Fruit fly (Drosophila melanogaster) whole organism, pupa: Measurements from ENCODE around the gene CG15740.

Experiments
- CG10348 ChIP-seq: fragments of 200-800 bp; sonication (Bioruptor generic); IDR thresholded peaks from 2 replicates; pipeline ENCODE4 v1.3.6; 2022; ENCODE audit warnings: missing biosample characterization, missing genetic modification characterization
- CG12605 ChIP-seq: fragments of 200-800 bp; sonication (Bioruptor generic); IDR thresholded peaks from 2 replicates; pipeline ENCODE4 v1.3.6; 2022; ENCODE audit warnings: missing biosample characterization, missing genetic modification characterization
- CG13204 ChIP-seq: fragments of 200-800 bp; sonication (Bioruptor generic); optimal IDR thresholded peaks from 2 replicates; lab custom pipeline; 2018; ENCODE audit warnings: missing biosample characterization, mild to moderate bottlenecking, missing genetic modification characterization, moderate library complexity
- CG14655 ChIP-seq: fragments of 200-800 bp; sonication (Bioruptor generic); optimal IDR thresholded peaks from 3 replicates; lab custom pipeline; 2017; ENCODE audit warnings: mild to moderate bottlenecking, missing biosample characterization, missing genetic modification reagents, missing genetic modification characterization
- CG15710 ChIP-seq: fragments of 200-800 bp; sonication (Bioruptor generic); optimal IDR thresholded peaks from 2 replicates; lab custom pipeline; 2018; ENCODE audit warnings: missing biosample characterization, mild to moderate bottlenecking, missing genetic modification characterization, moderate library complexity
- CG17806 ChIP-seq: fragments of 200-800 bp; sonication (Bioruptor generic); optimal IDR thresholded peaks from 2 replicates; lab custom pipeline; 2018; ENCODE audit warnings: missing biosample characterization, mild to moderate bottlenecking, missing genetic modification characterization, moderate library complexity
- CG32121 ChIP-seq: fragments of 200-800 bp; sonication (Bioruptor generic); IDR thresholded peaks from 2 replicates; pipeline ENCODE4 v1.3.6; 2022; ENCODE audit warnings: missing biosample characterization, missing genetic modification characterization
- CG34367 ChIP-seq: fragments of 200-800 bp; sonication (Bioruptor generic); optimal IDR thresholded peaks from 2 replicates; lab custom pipeline; 2018; ENCODE audit warnings: missing biosample characterization, mild to moderate bottlenecking, missing genetic modification characterization
- CG4496 ChIP-seq: fragments of 200-800 bp; sonication (Bioruptor generic); IDR thresholded peaks from 3 replicates; pipeline ENCODE4 v1.3.6; 2022; ENCODE audit warnings: missing biosample characterization, missing genetic modification characterization
- CG8159 ChIP-seq: fragments of 200-800 bp; sonication (Bioruptor generic); optimal IDR thresholded peaks from 3 replicates; lab custom pipeline; 2018; ENCODE audit warnings: missing biosample characterization, mild to moderate bottlenecking, missing genetic modification characterization, moderate library complexity
- CG8301 ChIP-seq: fragments of 200-800 bp; sonication (Bioruptor generic); optimal IDR thresholded peaks from 2 replicates; lab custom pipeline; 2018; ENCODE audit warnings: missing biosample characterization, mild to moderate bottlenecking, missing genetic modification characterization
- CG9948 ChIP-seq: fragments of 200-800 bp; sonication (Bioruptor generic); optimal IDR thresholded peaks from 2 replicates; lab custom pipeline; 2018; ENCODE audit warnings: missing biosample characterization, mild to moderate bottlenecking, missing genetic modification characterization, moderate library complexity
- D1 ChIP-seq: fragments of 200-800 bp; sonication (Bioruptor generic); optimal IDR thresholded peaks from 2 replicates; lab custom pipeline; 2018; ENCODE audit warnings: missing biosample characterization, mild to moderate bottlenecking, missing genetic modification characterization, moderate library complexity
- EcR ChIP-seq: fragments of 200-800 bp; sonication (Bioruptor generic); optimal IDR thresholded peaks from 3 replicates; lab custom pipeline; 2019; ENCODE audit warnings: missing biosample characterization, missing genetic modification characterization, mild to moderate bottlenecking, moderate library complexity, missing genetic modification reagents
- Ets98B ChIP-seq: fragments of 200-800 bp; sonication (Bioruptor generic); IDR thresholded peaks from 2 replicates; pipeline ENCODE4 v1.3.6; 2022; ENCODE audit warnings: missing biosample characterization, missing genetic modification characterization
- Pif1A ChIP-seq: fragments of 200-800 bp; sonication (Bioruptor generic); optimal IDR thresholded peaks from 3 replicates; lab custom pipeline; 2016; ENCODE audit warnings: missing biosample characterization, missing genetic modification characterization
- Pif1B ChIP-seq: fragments of 200-800 bp; sonication (Bioruptor generic); optimal IDR thresholded peaks from 3 replicates; lab custom pipeline; 2016; ENCODE audit warnings: missing biosample characterization, missing genetic modification characterization
- Snoo ChIP-seq: fragments of 200-800 bp; sonication (Bioruptor generic); optimal IDR thresholded peaks from 3 replicates; lab custom pipeline; 2017; ENCODE audit warnings: missing biosample characterization, mild to moderate bottlenecking, missing genetic modification characterization, inconsistent platforms
- fd96Ca ChIP-seq: fragments of 200-800 bp; sonication (Bioruptor generic); IDR thresholded peaks from 3 replicates; pipeline ENCODE4 v1.3.6; 2022; ENCODE audit warnings: missing biosample characterization, missing genetic modification characterization
- gl ChIP-seq: fragments of 200-800 bp; sonication (Bioruptor generic); optimal IDR thresholded peaks from 2 replicates; lab custom pipeline; 2018; ENCODE audit warnings: missing biosample characterization, mild to moderate bottlenecking, missing genetic modification characterization
- rn ChIP-seq: fragments of 200-800 bp; sonication (Bioruptor generic); IDR thresholded peaks from 2 replicates; pipeline ENCODE4 v1.3.6; 2022; ENCODE audit warnings: missing biosample characterization, missing genetic modification characterization

Gene CG15740

DNA sequence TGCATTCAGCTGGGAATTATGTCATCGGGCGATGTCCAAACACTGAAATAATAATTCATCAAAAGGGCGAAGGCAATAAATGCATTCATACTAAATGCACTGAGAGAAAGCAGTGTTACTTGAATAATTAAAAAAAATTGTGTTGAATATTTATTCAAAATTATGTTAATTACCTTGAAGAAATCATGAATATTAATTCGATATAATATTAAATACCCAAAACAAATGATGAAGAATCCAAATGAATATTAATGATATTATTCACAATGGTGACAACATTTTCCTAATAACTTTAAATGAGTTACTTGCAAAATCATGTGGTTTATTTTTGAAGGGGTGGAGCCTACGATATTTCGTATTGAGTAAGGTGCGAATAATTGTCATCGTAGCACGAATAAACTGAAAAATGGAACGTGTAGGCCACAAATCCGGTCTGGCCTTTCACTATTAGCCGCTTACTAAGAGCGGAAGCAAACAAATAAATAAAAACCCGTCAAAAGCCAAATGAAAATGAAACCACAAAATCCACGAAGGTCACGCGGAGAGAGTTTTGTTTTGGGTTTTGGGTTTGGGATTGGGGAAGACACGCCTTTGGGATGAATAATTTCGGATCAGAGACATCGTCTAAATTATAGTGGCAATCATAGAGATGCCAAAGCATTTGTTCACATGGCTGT is 4.1 kb downstream of the CG15740 start:
- TF ChIP-seq CG14655 (GFP tag; lab: Kevin White, UChicago) (no peak), CG8159 (peak; percentile 45)

DNA sequence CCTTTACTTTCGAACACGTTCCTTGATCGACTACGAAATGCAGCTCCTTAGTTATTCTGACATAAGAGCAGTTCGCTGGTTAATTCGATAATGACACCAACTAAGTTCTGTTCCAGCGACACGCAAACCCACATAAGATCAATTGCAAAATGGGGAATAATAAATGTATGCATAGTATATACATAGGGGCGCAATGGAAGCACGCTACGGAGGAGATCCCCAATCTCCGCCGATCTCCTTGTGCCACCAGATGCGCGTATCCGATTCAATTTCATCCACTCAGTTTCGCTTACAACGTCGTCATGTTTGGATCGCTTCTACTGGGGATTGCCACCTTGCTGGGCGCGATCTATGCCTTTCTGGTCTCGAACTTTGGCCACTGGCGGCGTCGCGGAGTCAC is 6.6 kb downstream of the CG15740 start, which contains the start of gene Cyp28c1:
TSS of gene Cyp28c1 (plus strand) at position 301 of the 400 bp plus-strand sequence.
- TF ChIP-seq CG10348 (GFP tag; lab: Robert Waterston, UW) (no peak), Pif1A (GFP tag; lab: Kevin White, UChicago) (no peak), CG13204 (no peak), CG8301 (tag; lab: Kevin White, UChicago) (no peak), Ets98B (GFP tag; lab: Robert Waterston, UW) (no peak), CG14655 (GFP tag; lab: Kevin White, UChicago) (no peak), CG12605 (no peak), D1 (tag; lab: Kevin White, UChicago) (no peak), CG15710 (tag; lab: Kevin White, UChicago) (no peak), Pif1B (GFP tag; lab: Kevin White, UChicago) (no peak), fd96Ca (GFP tag; lab: Robert Waterston, UW) (no peak), CG32121 (GFP tag; lab: Robert Waterston, UW) (no peak), gl (tag; lab: Kevin White, UChicago) (no peak), CG8159 (no peak), EcR (GFP tag; lab: Kevin White, UChicago) (no peak), CG4496 (GFP tag; lab: Robert Waterston, UW) (no peak), Snoo (tag; lab: Kevin White, UChicago) (no peak), CG34367 (no peak), CG9948 (tag; lab: Kevin White, UChicago) (no peak)

DNA sequence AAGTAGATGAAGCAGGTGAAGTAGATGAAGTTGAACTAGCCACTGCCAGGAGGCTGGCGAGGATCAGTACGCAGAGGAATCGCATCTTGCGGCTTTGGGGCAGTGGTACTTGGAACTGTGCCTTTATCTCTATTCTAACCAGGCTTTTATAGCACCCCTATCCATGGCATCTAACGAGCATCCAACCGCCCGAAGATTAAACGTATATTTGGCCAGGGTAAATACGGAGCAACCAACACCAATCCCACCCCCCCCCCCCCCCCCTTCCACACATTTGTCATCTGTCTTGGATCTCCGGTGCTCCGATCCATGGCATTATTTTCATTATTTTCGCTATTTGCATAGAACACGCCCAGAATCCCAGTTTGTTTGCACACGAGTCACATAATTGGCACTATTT is 8.0 kb downstream of the CG15740 start, which contains the start of gene CG15741:
TSS of gene CG15741 (minus strand) at position 101 of the 400 bp plus-strand sequence.
- no peak for TF ChIP-seq Pif1B (GFP tag; lab: Kevin White, UChicago)
- TF ChIP-seq CG4496 (GFP tag; lab: Robert Waterston, UW): no peak
- no peak for TF ChIP-seq Pif1A (GFP tag; lab: Kevin White, UChicago)

DNA sequence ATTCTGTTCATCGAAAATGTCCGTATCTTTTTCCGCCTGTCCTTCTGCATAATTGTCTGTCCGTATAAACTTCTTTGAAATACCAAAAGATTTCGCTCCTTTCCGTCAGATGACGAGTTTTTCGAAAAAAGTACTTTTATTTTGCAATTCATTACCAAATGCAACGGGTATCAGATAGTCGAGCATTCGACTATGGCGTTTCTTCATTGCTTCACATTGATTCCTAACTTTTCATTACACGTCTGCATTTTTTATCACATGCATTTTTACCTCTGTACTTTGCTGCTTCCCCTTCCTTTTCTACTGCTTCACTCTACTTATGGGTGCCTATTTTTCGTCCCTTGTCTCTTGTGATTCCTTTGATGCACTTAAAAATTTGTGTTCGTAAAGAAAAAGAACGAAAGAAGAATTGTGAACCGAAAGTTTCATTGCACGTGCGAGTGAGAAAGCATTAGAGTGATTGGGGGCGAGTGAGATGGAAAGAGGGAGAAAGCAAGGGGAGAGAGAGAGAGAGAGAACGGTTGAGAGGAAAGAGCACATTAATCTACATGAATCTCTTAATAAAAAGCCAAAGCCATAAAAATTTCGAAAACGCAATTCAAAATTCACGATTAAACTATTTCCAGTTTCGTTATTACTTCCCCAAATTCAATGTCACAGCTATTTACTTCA is 17.4 kb downstream of the CG15740 start:
- TF ChIP-seq EcR (GFP tag; lab: Kevin White, UChicago): no peak
- no peak for TF ChIP-seq CG12605
- no peak for TF ChIP-seq Pif1B (GFP tag; lab: Kevin White, UChicago)
- no peak for TF ChIP-seq gl (tag; lab: Kevin White, UChicago)
- TF ChIP-seq CG8301 (tag; lab: Kevin White, UChicago): no peak
- no peak for TF ChIP-seq CG14655 (GFP tag; lab: Kevin White, UChicago)
- no peak for TF ChIP-seq Snoo (tag; lab: Kevin White, UChicago)
- TF ChIP-seq CG10348 (GFP tag; lab: Robert Waterston, UW): no peak
- no peak for TF ChIP-seq CG15710 (tag; lab: Kevin White, UChicago)
- TF ChIP-seq, all 21 proteins: peak for 0

DNA sequence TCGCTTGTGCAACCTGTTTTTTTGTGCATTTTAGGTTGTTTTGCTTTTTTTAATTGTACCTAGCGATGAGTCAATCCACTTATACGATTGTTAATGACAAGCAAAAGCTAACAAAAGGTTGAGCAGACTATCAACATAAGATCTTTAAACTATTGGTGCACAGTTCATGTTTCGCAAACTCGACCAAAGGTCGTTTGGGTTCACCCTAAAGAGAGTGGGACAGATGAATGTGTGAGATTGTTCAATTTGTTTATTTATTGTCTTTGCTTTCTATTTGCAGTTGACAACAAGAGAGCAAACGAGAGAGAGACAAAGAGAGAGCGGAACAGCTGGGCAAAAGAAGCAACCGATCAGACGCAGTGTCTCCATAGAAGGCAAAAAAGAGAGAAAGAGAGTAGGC is 22.9 kb downstream of the CG15740 start:
- peak; percentile 38 for TF ChIP-seq EcR (GFP tag; lab: Kevin White, UChicago)
- no peak for TF ChIP-seq CG10348 (GFP tag; lab: Robert Waterston, UW)
- TF ChIP-seq CG9948 (tag; lab: Kevin White, UChicago): peak; percentile 11
- no peak for TF ChIP-seq D1 (tag; lab: Kevin White, UChicago)
- peak; percentile 62; the same call in 1 of the 3 replicates for TF ChIP-seq fd96Ca (GFP tag; lab: Robert Waterston, UW)
- TF ChIP-seq CG8159: peak; percentile 83
- no peak for TF ChIP-seq Pif1B (GFP tag; lab: Kevin White, UChicago)
- no peak for TF ChIP-seq CG14655 (GFP tag; lab: Kevin White, UChicago)
- peak; percentile 54 for TF ChIP-seq CG8301 (tag; lab: Kevin White, UChicago)
- TF ChIP-seq CG4496 (GFP tag; lab: Robert Waterston, UW): peak; percentile 50; the same call in 2 of the 3 replicates
- TF ChIP-seq rn: no peak
- peak; percentile 4 for TF ChIP-seq CG17806 (tag; lab: Kevin White, UChicago)
- peak; percentile 19 for TF ChIP-seq CG15710 (tag; lab: Kevin White, UChicago)
- peak; percentile 14 for TF ChIP-seq CG34367
- peak; percentile 85 for TF ChIP-seq CG12605
- TF ChIP-seq CG13204: no peak
- peak; percentile 65 for TF ChIP-seq CG32121 (GFP tag; lab: Robert Waterston, UW)
- peak; percentile 44 for TF ChIP-seq gl (tag; lab: Kevin White, UChicago)
- TF ChIP-seq Snoo (tag; lab: Kevin White, UChicago): no peak
- no peak for TF ChIP-seq Pif1A (GFP tag; lab: Kevin White, UChicago)
- TF ChIP-seq Ets98B (GFP tag; lab: Robert Waterston, UW): peak; percentile 60
- TF ChIP-seq, all 21 proteins: peak for 13

DNA sequence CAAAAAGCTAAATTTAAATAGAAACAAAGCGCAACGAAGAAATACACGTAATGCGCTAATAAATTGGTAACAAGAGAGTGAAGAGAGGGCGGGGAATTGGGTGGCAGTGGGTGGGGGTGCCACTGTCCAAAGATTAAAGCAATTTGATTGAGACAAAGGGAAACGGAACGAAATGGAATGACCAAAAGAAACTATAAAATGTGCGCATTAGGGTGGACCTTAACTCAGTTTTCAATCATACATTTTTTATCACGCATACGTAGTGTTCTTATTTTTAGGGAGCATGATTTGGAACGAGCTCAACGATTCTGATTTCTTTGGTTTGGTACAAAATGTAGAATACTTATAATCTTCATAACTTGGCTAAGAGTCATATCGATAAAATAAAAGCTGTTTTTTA is 24.0 kb downstream of the CG15740 start:
- peak; percentile 61; the same call in 2 of the 3 replicates for TF ChIP-seq CG4496 (GFP tag; lab: Robert Waterston, UW)
- peak; percentile 47 for TF ChIP-seq Ets98B (GFP tag; lab: Robert Waterston, UW)
- TF ChIP-seq Pif1B (GFP tag; lab: Kevin White, UChicago): no peak
- TF ChIP-seq Pif1A (GFP tag; lab: Kevin White, UChicago): peak; percentile 27
- TF ChIP-seq rn: no peak
- TF ChIP-seq CG10348 (GFP tag; lab: Robert Waterston, UW): no peak
- TF ChIP-seq Snoo (tag; lab: Kevin White, UChicago): no peak
- peak; percentile 33 for TF ChIP-seq CG8301 (tag; lab: Kevin White, UChicago)
- TF ChIP-seq CG9948 (tag; lab: Kevin White, UChicago): no peak
- 0 out of 2 replicates have a peak, but pooled peaks have one; percentile 17 for TF ChIP-seq CG32121 (GFP tag; lab: Robert Waterston, UW)
- peak; percentile 81 for TF ChIP-seq CG8159
- peak; percentile 25 for TF ChIP-seq CG14655 (GFP tag; lab: Kevin White, UChicago)
